Fruit fly (Drosophila melanogaster) whole organism, embryonic: ENCODE results near the gene lin-52.
A peak's percentile ranks its signal among the peaks of the same experiment; 100 is the strongest.

Source experiments
- Awh ChIP-seq: fragments of 200-800 bp; sonication (Bioruptor generic); IDR thresholded peaks from 2 replicates; pipeline ENCODE4, ENCODE4 v1.3.6; 2022; ENCODE audit warnings: missing biosample characterization, missing genetic modification characterization
- B-H1 ChIP-seq: fragments of 200-800 bp; sonication (Bioruptor generic); IDR thresholded peaks from 3 replicates; pipeline ENCODE4 v1.3.6; 2022; ENCODE audit warnings: missing biosample characterization, missing genetic modification characterization
- BtbVII ChIP-seq: fragments of 200-800 bp; sonication (Bioruptor generic); optimal IDR thresholded peaks from 3 replicates; lab custom pipeline; 2017; ENCODE audit warnings: missing biosample characterization, mild to moderate bottlenecking, missing genetic modification characterization
- C15 ChIP-seq: fragments of 200-800 bp; sonication (Bioruptor generic); IDR thresholded peaks from 3 replicates; pipeline ENCODE4 v1.3.6; 2022; ENCODE audit warnings: missing biosample characterization, missing genetic modification characterization
- CG10462 ChIP-seq: fragments of 200-800 bp; sonication (Bioruptor generic); optimal IDR thresholded peaks from 2 replicates; lab custom pipeline; 2016; ENCODE audit warnings: missing biosample characterization, missing genetic modification characterization
- CG11560 ChIP-seq: fragments of 200-800 bp; sonication (Bioruptor generic); IDR thresholded peaks from 3 replicates; pipeline ENCODE4 v1.3.6; 2022; ENCODE audit warnings: missing biosample characterization, missing genetic modification characterization
- CG17328 ChIP-seq: fragments of 200-800 bp; sonication (Bioruptor generic); IDR thresholded peaks from 2 replicates; pipeline ENCODE4 v1.3.6; 2022; ENCODE audit warnings: missing biosample characterization, missing genetic modification characterization
- CG18476 ChIP-seq: fragments of 200-800 bp; sonication (Bioruptor generic); optimal IDR thresholded peaks from 2 replicates; lab custom pipeline; 2016; ENCODE audit warnings: missing biosample characterization, mild to moderate bottlenecking, missing genetic modification characterization
- CG2120 ChIP-seq: fragments of 200-800 bp; sonication (Bioruptor generic); optimal IDR thresholded peaks from 3 replicates; lab custom pipeline; 2016; ENCODE audit warnings: missing biosample characterization, missing genetic modification characterization
- CG2875 ChIP-seq: fragments of 200-800 bp; sonication (Bioruptor generic); optimal IDR thresholded peaks from 2 replicates; lab custom pipeline; 2017; ENCODE audit warnings: missing biosample characterization, mild to moderate bottlenecking, missing genetic modification characterization, missing genetic modification reagents
- CG31365 ChIP-seq: fragments of 200-800 bp; sonication (Bioruptor generic); optimal IDR thresholded peaks from 2 replicates; lab custom pipeline; 2018; ENCODE audit warnings: missing biosample characterization, mild to moderate bottlenecking, missing genetic modification characterization
- CG32767 ChIP-seq: fragments of 200-800 bp; sonication (Bioruptor generic); IDR thresholded peaks from 2 replicates; pipeline ENCODE4 v1.3.6; 2022; ENCODE audit warnings: missing biosample characterization, missing genetic modification characterization
- CG33213 ChIP-seq: fragments of 200-800 bp; sonication (Bioruptor generic); optimal IDR thresholded peaks from 3 replicates; lab custom pipeline; 2016; ENCODE audit warnings: missing biosample characterization, missing genetic modification characterization
- CG42726 ChIP-seq: fragments of 200-800 bp; sonication (Bioruptor generic); IDR thresholded peaks from 2 replicates; pipeline ENCODE4 v1.3.6; 2022; ENCODE audit warnings: missing biosample characterization, missing genetic modification characterization; ENCODE audit not compliant: partially characterized antibody
- CG5245 ChIP-seq: fragments of 200-800 bp; sonication (Bioruptor generic); optimal IDR thresholded peaks from 3 replicates; lab custom pipeline; 2016; ENCODE audit warnings: missing biosample characterization, missing genetic modification characterization
- CG6854 ChIP-seq: fragments of 200-800 bp; sonication (Bioruptor generic); optimal IDR thresholded peaks from 3 replicates; lab custom pipeline; 2017; ENCODE audit warnings: missing biosample characterization, mild to moderate bottlenecking, missing genetic modification characterization
- CG8388 ChIP-seq: fragments of 200-800 bp; sonication (Bioruptor generic); optimal IDR thresholded peaks from 2 replicates; lab custom pipeline; 2019; ENCODE audit warnings: missing biosample characterization, mild to moderate bottlenecking, missing genetic modification characterization, moderate library complexity
- CG8478 ChIP-seq: fragments of >200 bp; optimal IDR thresholded peaks from 2 replicates; lab custom pipeline; 2018
- CG9437 ChIP-seq: fragments of 200-800 bp; sonication (Bioruptor generic); optimal IDR thresholded peaks from 2 replicates; lab custom pipeline; 2018; ENCODE audit warnings: missing biosample characterization, mild to moderate bottlenecking, missing genetic modification characterization
- D ChIP-seq, 2 experiments: fragments of 200-800 bp in 1 of 2; fragments of >200 bp in 1 of 2; sonication (Bioruptor generic) in 1 of 2; optimal IDR thresholded peaks; 2 replicates in 1 of 2; 3 replicates in 1 of 2; lab custom pipeline; 2017; ENCODE audit warnings: mild to moderate bottlenecking in 1 of 2, missing biosample characterization in 1 of 2, missing genetic modification characterization in 1 of 2, missing genetic modification reagents in 1 of 2
- Fer3 ChIP-seq: fragments of 200-800 bp; sonication (Bioruptor generic); optimal IDR thresholded peaks from 2 replicates; lab custom pipeline; 2018; ENCODE audit warnings: missing biosample characterization, mild to moderate bottlenecking, missing genetic modification characterization, moderate library complexity
- GATAe ChIP-seq: fragments of 200-800 bp; sonication (Bioruptor generic); conservative IDR thresholded peaks from 2 replicates; pipeline ENCODE4 v1.3.6; 2022; ENCODE audit warnings: missing biosample characterization, missing genetic modification characterization
- Hmr ChIP-seq: fragments of 200-800 bp; sonication (Bioruptor generic); optimal IDR thresholded peaks from 3 replicates; lab custom pipeline; 2017; ENCODE audit warnings: mild to moderate bottlenecking, missing biosample characterization, missing genetic modification reagents, missing genetic modification characterization
- Jarid2 ChIP-seq: fragments of 200-800 bp; sonication (Bioruptor generic); optimal IDR thresholded peaks from 3 replicates; lab custom pipeline; 2017; ENCODE audit warnings: mild to moderate bottlenecking, missing biosample characterization, missing genetic modification reagents, missing genetic modification characterization
- MESR4 ChIP-seq: fragments of 200-800 bp; sonication (Bioruptor generic); optimal IDR thresholded peaks from 2 replicates; lab custom pipeline; 2018; ENCODE audit warnings: missing biosample characterization, mild to moderate bottlenecking, missing genetic modification characterization, moderate library complexity
- Rfx ChIP-seq: fragments of 200-800 bp; sonication (Bioruptor generic); IDR thresholded peaks from 2 replicates; pipeline ENCODE4 v1.3.6; 2022; ENCODE audit warnings: missing biosample characterization, missing genetic modification characterization
- Sox102F ChIP-seq: fragments of 200-800 bp; sonication (Bioruptor generic); optimal IDR thresholded peaks from 2 replicates; lab custom pipeline; 2018; ENCODE audit warnings: missing biosample characterization, mild to moderate bottlenecking, missing genetic modification characterization, moderate library complexity
- Taf1 ChIP-seq: fragments of 200-800 bp; sonication (Bioruptor generic); IDR thresholded peaks from 2 replicates; pipeline ENCODE4 v1.3.6; 2022; ENCODE audit warnings: missing biosample characterization, missing genetic modification characterization
- Xrp1 ChIP-seq: fragments of 200-800 bp; sonication (Bioruptor generic); IDR thresholded peaks from 2 replicates; pipeline ENCODE4 v1.3.6; 2022; ENCODE audit warnings: missing biosample characterization, missing genetic modification characterization
- YL-1 ChIP-seq: fragments of 200-800 bp; sonication (Bioruptor generic); optimal IDR thresholded peaks from 3 replicates; lab custom pipeline; 2017; ENCODE audit warnings: missing biosample characterization, mild to moderate bottlenecking, missing genetic modification characterization
- aop ChIP-seq: fragments of 200-800 bp; sonication (Bioruptor generic); IDR thresholded peaks from 2 replicates; pipeline ENCODE4 v1.3.6; 2022; ENCODE audit warnings: missing biosample characterization, missing genetic modification characterization
- fd3F ChIP-seq: fragments of 200-800 bp; sonication (Bioruptor generic); optimal IDR thresholded peaks from 2 replicates; lab custom pipeline; 2018; ENCODE audit warnings: missing biosample characterization, mild to moderate bottlenecking, missing genetic modification characterization, moderate library complexity
- fu2 ChIP-seq: fragments of 200-800 bp; sonication (Bioruptor generic); optimal IDR thresholded peaks from 2 replicates; lab custom pipeline; 2016; ENCODE audit warnings: missing biosample characterization, missing genetic modification characterization
- grau ChIP-seq: fragments of 200-800 bp; optimal IDR thresholded peaks from 3 replicates; lab custom pipeline; 2019; ENCODE audit warnings: missing biosample characterization, mild to moderate bottlenecking, missing genetic modification characterization, moderate library complexity
- gro ChIP-seq: fragments of 200-800 bp; sonication (Bioruptor generic); optimal IDR thresholded peaks from 2 replicates; lab custom pipeline; 2016; ENCODE audit warnings: missing biosample characterization, missing genetic modification characterization
- hth ChIP-seq: fragments of >200 bp; optimal IDR thresholded peaks from 2 replicates; lab custom pipeline; 2017; ENCODE audit warnings: inconsistent platforms
- mirr ChIP-seq: fragments of 200-800 bp; sonication (Bioruptor generic); optimal IDR thresholded peaks from 3 replicates; lab custom pipeline; 2018; ENCODE audit warnings: missing biosample characterization, mild to moderate bottlenecking, missing genetic modification characterization
- odd ChIP-seq: fragments of 200-800 bp; sonication (Bioruptor generic); optimal IDR thresholded peaks from 2 replicates; lab custom pipeline; 2017; ENCODE audit warnings: missing biosample characterization, mild to moderate bottlenecking, missing genetic modification characterization
- pho ChIP-seq: fragments of 200-800 bp; sonication (Bioruptor generic); optimal IDR thresholded peaks from 2 replicates; lab custom pipeline; 2016; ENCODE audit warnings: missing biosample characterization, missing genetic modification characterization
- pnt ChIP-seq: fragments of 200-800 bp; sonication (Bioruptor generic); optimal IDR thresholded peaks from 3 replicates; lab custom pipeline; 2016; ENCODE audit warnings: missing biosample characterization, missing genetic modification characterization
- row ChIP-seq: fragments of 200-800 bp; sonication (Bioruptor generic); IDR thresholded peaks from 3 replicates; pipeline ENCODE4 v1.3.6; 2022; ENCODE audit warnings: missing biosample characterization, missing genetic modification characterization
- run ChIP-seq: fragments of 200-800 bp; sonication (Bioruptor generic); optimal IDR thresholded peaks from 3 replicates; lab custom pipeline; 2018; ENCODE audit warnings: missing biosample characterization, mild to moderate bottlenecking, missing genetic modification characterization
- seq ChIP-seq: fragments of 200-800 bp; sonication (Bioruptor generic); IDR thresholded peaks from 2 replicates; pipeline ENCODE4 v1.3.6; 2022; ENCODE audit warnings: missing biosample characterization, missing genetic modification characterization
- stwl ChIP-seq: fragments of 200-800 bp; sonication (Bioruptor generic); optimal IDR thresholded peaks from 3 replicates; lab custom pipeline; 2018; ENCODE audit warnings: missing biosample characterization, mild to moderate bottlenecking, missing genetic modification characterization, moderate library complexity
- tll ChIP-seq, 2 experiments: fragments of 200-800 bp in 1 of 2; fragments of >200 bp in 1 of 2; sonication (Bioruptor generic) in 1 of 2; optimal IDR thresholded peaks; 2 replicates each; lab custom pipeline; 2017 to 2019; ENCODE audit warnings: missing biosample characterization in 2 of 2, missing genetic modification characterization in 2 of 2, mild to moderate bottlenecking in 1 of 2, moderate library complexity in 1 of 2
- trh ChIP-seq: fragments of 200-800 bp; sonication (Bioruptor generic); optimal IDR thresholded peaks from 2 replicates; lab custom pipeline; 2016; ENCODE audit warnings: missing biosample characterization, missing genetic modification characterization
- vfl ChIP-seq: fragments of 200-800 bp; sonication (Bioruptor generic); optimal IDR thresholded peaks from 2 replicates; lab custom pipeline; 2016; ENCODE audit warnings: missing biosample characterization, missing genetic modification characterization
- zf30C ChIP-seq: fragments of 200-800 bp; sonication (Bioruptor generic); optimal IDR thresholded peaks from 3 replicates; lab custom pipeline; 2018; ENCODE audit warnings: missing biosample characterization, mild to moderate bottlenecking, missing genetic modification characterization

The lin-52 gene

DNA sequence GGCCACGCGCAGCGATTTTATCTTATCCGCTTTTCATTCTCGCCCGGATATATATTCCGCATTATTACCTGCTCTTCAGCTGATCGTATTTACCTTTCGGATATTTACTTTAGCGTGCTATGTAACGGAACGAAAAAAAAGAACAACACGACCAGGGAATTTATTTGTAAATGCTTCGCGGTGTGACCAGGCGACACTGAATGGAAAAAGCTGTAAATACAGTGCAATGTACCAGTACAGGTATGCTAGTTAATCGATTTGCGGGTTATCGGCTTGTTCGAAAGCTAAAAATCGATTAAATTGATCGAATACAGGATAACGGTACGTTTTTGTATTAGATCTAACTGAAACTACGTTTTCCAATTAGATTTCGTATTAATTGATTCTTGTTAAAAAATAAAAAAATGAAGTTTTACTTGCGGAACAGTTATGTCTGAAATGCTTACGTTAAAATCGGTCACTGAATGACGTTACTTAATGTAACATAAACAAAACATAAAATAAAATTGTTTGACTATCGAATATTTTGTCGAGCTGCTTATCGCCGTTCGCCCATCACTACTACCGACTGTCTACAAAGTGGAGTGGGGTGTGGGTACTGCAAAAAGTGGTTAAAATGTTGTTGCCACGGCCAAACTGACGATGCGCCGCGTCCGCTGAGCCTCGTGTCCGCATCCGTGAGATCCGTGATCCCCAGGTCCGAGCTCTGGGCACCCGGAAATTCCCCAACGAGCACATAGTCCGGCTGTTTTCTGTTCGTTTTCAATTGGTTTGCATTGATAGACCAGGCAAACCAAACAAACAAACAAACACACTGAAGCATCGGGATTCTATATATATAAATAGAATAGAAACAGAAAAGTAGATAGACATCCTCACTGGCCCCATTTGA is 9.5 kb upstream of the lin-52 start, which contains the start of the genes MAPk-Ak2 and CG42699 (continued):
- TF ChIP-seq CG42726 (no peak), CG18476 (GFP tag; lab: Kevin White, UChicago) (peak; percentile 49), Jarid2 (GFP tag; lab: Kevin White, UChicago) (peak; percentile 82), MESR4 (GFP tag; lab: Kevin White, UChicago) (peak; percentile 76), row (GFP tag; lab: Robert Waterston, UW) (peak; percentile 54), Hmr (peak; percentile 90), aop (GFP tag; lab: Robert Waterston, UW) (0 out of 2 replicates have a peak, but pooled peaks have one; percentile 22), run (tag; lab: Kevin White, UChicago) (peak; percentile 62), Sox102F (no peak), Awh (GFP tag; lab: Robert Waterston, UW) (peak; percentile 94), vfl (GFP tag; lab: Kevin White, UChicago) (peak; percentile 48), Xrp1 (GFP tag; lab: Robert Waterston, UW) (peak; percentile 76), seq (GFP tag; lab: Robert Waterston, UW) (peak; percentile 80), CG11560 (tag; lab: Robert Waterston, UW) (peak; percentile 98), CG10462 (GFP tag; lab: Kevin White, UChicago) (peak; percentile 71), CG33213 (GFP tag; lab: Kevin White, UChicago) (peak; percentile 87), B-H1 (peak; percentile 22; the same call in 1 of the 3 replicates), pnt (GFP tag; lab: Kevin White, UChicago) (peak; percentile 64), D (optimal IDR thresholded peaks at IDR 0.05; lab: Kevin White, UChicago) (no peak), D (GFP tag; optimal IDR thresholded peaks at IDR 0.05; lab: Kevin White, UChicago) (peak; percentile 74), C15 (GFP tag; lab: Robert Waterston, UW) (no peak), CG2120 (GFP tag; lab: Kevin White, UChicago) (peak; percentile 77), fu2 (peak; percentile 44), Fer3 (tag; lab: Kevin White, UChicago) (peak; percentile 82), zf30C (GFP tag; lab: Kevin White, UChicago) (no peak), pho (GFP tag; lab: Kevin White, UChicago) (peak; percentile 81), Rfx (GFP tag; lab: Robert Waterston, UW) (peak; percentile 72; the same call in 1 of the 2 replicates), CG31365 (peak; percentile 71), trh (GFP tag; lab: Kevin White, UChicago) (peak; percentile 57), CG32767 (GFP tag; lab: Robert Waterston, UW) (no peak), CG8388 (GFP tag; lab: Kevin White, UChicago) (peak; percentile 27), gro (GFP tag; lab: Kevin White, UChicago) (peak; percentile 72), CG5245 (GFP tag; lab: Kevin White, UChicago) (peak; percentile 67), fd3F (GFP tag; lab: Kevin White, UChicago) (peak; percentile 79), CG17328 (GFP tag; lab: Robert Waterston, UW) (peak; percentile 42; the same call in 1 of the 2 replicates), CG8478 (lab: Kevin White, UChicago) (no peak), GATAe (GFP tag; lab: Robert Waterston, UW) (0 out of 2 replicates have a peak, but pooled peaks have one; percentile 26), hth (lab: Kevin White, UChicago) (no peak), CG2875 (GFP tag; lab: Kevin White, UChicago) (peak; percentile 88), YL-1 (GFP tag; lab: Kevin White, UChicago) (peak; percentile 92), Taf1 (GFP tag; lab: Robert Waterston, UW) (no peak), BtbVII (GFP tag; lab: Kevin White, UChicago) (peak; percentile 83), odd (GFP tag; lab: Kevin White, UChicago) (peak; percentile 78), grau (tag; lab: Kevin White, UChicago) (peak; percentile 66), CG6854 (GFP tag; lab: Kevin White, UChicago) (peak; percentile 74), stwl (tag; lab: Kevin White, UChicago) (peak; percentile 63), tll (GFP tag; optimal IDR thresholded peaks at IDR 0.05; lab: Kevin White, UChicago) (no peak), CG9437 (peak; percentile 92), mirr (GFP tag; lab: Kevin White, UChicago) (peak; percentile 89)
